Fruit fly (Drosophila melanogaster) whole organism, embryonic: ENCODE results near the gene Crz.

Experiments
- CG10979 ChIP-seq: fragments of 200-800 bp; sonication (Bioruptor generic); optimal IDR thresholded peaks from 2 replicates; lab custom pipeline; 2018; ENCODE audit warnings: missing biosample characterization, mild to moderate bottlenecking, missing genetic modification characterization, moderate library complexity
- CG14441 ChIP-seq: fragments of 200-800 bp; sonication (Bioruptor generic); IDR thresholded peaks from 2 replicates; pipeline ENCODE4 v1.3.6; 2022; ENCODE audit warnings: missing biosample characterization, missing genetic modification characterization
- abd-A ChIP-seq: fragments of 200-800 bp; sonication (Bioruptor generic); optimal IDR thresholded peaks from 3 replicates; lab custom pipeline; 2019; ENCODE audit warnings: missing biosample characterization, mild to moderate bottlenecking, missing genetic modification characterization, moderate library complexity

dm6 chr3R:14283754-14284421, 30.8 kb upstream of the Crz start:
- TF ChIP-seq CG10979 (tag; lab: Kevin White, UChicago) (peak; percentile 98), CG14441 (no peak), abd-A (tag; lab: Kevin White, UChicago) (peak; percentile 99)
